Worm (Caenorhabditis elegans): ENCODE measurements around the gene Y66D12A.11.

The Y66D12A.11 gene

DNA sequence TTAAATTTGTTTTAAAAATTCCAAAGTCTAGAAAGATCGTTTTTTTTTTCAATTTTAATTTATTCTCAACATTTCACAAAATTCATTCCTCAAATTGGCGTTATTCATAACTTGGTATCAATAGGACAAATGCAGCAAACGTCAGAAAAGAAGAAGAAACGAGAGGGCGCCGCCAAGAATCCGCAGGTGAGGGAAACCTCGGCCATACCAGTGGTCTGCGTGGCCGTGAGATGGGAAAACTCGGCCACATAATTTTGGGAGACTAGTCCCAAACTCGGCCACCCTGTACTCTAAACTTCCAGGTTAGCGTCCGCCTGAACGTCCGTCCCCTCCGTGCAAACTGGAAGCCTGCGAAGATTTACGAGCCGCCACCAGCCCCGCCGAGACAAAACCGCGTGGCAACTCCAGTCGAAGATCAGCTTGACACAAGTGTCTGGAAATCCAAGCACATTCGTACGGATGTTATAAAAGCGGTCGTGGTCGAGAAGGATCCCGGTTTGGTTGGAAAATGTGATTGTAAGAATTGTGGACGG lies at the start of gene Y66D12A.11:
TSS of gene Y66D12A.11 (plus strand) at position 51 of the 533 bp plus-strand sequence.
- no peak for TF ChIP-seq pes-1 (GFP tag; IDR thresholded peaks at IDR 0.05)
- no peak for TF ChIP-seq ceh-36 (tag; optimal IDR thresholded peaks at IDR 0.05)
- no peak for TF ChIP-seq ceh-13 (GFP tag; optimal IDR thresholded peaks at IDR 0.05)
- TF ChIP-seq ama-1 (optimal IDR thresholded peaks at IDR 0.05), result no peak
- TF ChIP-seq F13C5.2 (tag; optimal IDR thresholded peaks at IDR 0.05), result no peak
- no peak for TF ChIP-seq B0310.2 (tag; optimal IDR thresholded peaks at IDR 0.05)
- TF ChIP-seq flt-1 (GFP tag; IDR thresholded peaks at IDR 0.05), result no peak

DNA sequence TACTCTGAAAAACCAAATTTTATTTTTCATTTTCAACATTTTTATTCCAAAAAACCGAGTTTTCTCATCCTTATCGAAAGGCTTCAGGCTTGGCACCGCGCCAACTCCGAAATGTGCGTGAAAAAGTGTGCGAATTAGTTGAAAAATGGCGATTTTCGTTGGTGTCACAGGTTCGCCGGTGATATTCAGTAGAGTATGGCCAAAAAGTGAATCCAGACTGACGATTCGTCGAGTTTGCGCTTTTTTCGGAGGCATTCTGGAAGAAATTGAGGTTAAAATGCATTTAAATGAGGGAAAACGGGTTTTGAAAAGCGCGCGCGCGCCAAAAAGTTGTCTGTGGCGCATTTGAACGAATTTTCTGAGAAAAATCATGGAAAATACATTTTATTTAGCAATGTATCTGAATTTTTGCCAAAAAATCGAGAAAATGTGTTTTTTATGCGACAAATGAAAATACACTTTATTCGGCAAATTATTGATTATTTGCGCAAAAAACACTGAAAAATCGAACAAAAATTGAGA lies 39.7 kb upstream of the Y66D12A.11 start, which contains the start of the genes Y66D12A.16 and such-1:
TSS of gene Y66D12A.16 (plus strand) at position 51 of the 522 bp plus-strand sequence.
TSS of gene such-1 (minus strand) at position 256 of the 522 bp plus-strand sequence.
- TF ChIP-seq tra-4 (tag; optimal IDR thresholded peaks at IDR 0.05), result no peak
- TF ChIP-seq hmbx-1 (tag; optimal IDR thresholded peaks at IDR 0.05), result no peak
- TF ChIP-seq flt-1 (GFP tag; IDR thresholded peaks at IDR 0.05), result no peak
- TF ChIP-seq hnd-1 (tag; optimal IDR thresholded peaks at IDR 0.05), result no peak
- no peak for TF ChIP-seq sea-1 (GFP tag; conservative IDR thresholded peaks at IDR 0.05)
- no peak for TF ChIP-seq aly-1 (tag; optimal IDR thresholded peaks at IDR 0.05)
- no peak for TF ChIP-seq F13C5.2 (tag; optimal IDR thresholded peaks at IDR 0.05)
- TF ChIP-seq tbx-11 (GFP tag; IDR thresholded peaks at IDR 0.05), result no peak
- TF ChIP-seq pes-1 (GFP tag; IDR thresholded peaks at IDR 0.05), result no peak

DNA sequence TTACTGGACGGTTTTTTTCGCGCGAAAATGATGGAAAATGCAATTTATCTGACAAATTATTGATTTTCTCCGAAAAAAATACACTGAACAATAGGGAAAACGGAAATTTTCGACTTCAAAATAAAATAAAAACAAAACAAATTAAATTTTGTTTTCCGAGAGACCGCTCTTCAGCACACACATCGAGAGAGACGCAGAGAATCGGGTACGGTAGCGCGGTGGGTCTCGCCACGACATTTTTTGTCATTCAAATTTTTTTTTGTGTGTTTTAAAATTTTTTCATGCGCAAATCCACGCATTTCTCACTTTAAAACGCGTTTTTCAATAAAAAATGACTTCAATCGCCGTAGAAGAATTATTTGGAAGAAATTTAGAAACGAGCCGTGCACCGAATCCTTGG lies 39.2 kb upstream of the Y66D12A.11 start:
- TF ChIP-seq aly-1 (tag; optimal IDR thresholded peaks at IDR 0.05) (no peak), hmbx-1 (tag; optimal IDR thresholded peaks at IDR 0.05) (no peak), ceh-36 (tag; optimal IDR thresholded peaks at IDR 0.05) (no peak), tbx-37 (GFP tag; conservative IDR thresholded peaks at IDR 0.05) (no peak), ama-1 (optimal IDR thresholded peaks at IDR 0.05) (no peak), pes-1 (GFP tag; IDR thresholded peaks at IDR 0.05) (no peak), flt-1 (GFP tag; IDR thresholded peaks at IDR 0.05) (no peak), hmg-4 (GFP tag; optimal IDR thresholded peaks at IDR 0.05) (no peak)

DNA sequence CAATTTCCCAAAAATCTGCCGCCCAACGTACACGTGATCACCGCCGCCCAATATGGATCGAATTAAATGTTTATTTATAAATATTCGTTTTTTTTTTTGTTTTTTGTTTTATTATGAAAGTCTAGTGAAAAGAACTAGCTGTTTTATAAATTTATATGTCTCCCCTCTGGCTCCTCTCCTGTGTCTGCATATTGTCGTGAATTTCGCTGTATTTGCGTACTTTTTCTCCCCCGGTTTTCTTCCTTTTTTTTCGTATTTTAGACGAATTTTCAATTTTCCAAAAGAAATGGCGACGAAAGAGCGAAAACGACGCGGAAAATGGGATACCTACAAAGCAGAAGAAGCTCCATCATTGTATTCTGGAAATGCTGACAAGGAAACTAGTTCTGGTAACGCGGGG lies 36.9 kb upstream of the Y66D12A.11 start, which contains the start of gene xpb-1:
TSS of gene xpb-1 (plus strand) at position 262 of the 400 bp plus-strand sequence.
- no peak for TF ChIP-seq F13C5.2 (tag; optimal IDR thresholded peaks at IDR 0.05)

DNA sequence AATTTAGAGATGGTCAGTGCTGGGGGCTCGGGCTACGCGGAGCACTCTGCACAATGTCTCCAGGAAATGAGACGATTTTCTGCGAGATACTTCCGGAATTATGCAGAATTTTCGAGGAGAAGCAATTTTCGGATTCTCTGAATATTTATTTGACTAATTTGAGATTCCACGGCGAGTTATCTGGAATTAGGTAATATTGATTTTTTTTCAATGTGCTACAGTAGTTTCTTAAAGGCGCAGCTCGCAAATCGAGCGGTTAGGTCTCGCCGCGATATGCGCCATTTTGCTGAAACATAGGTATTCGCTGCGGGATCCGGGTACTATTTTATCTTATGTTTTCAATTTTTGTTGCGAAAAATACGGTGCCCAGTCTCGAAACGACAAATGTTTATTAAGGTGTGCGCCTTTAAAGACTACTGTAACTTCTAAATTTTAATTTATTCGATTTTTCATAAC lies 28.6 kb upstream of the Y66D12A.11 start, which contains the start of gene nrps-1:
TSS of gene nrps-1 (plus strand) at position 51 of the 456 bp plus-strand sequence.
- TF ChIP-seq ceh-13 (GFP tag; optimal IDR thresholded peaks at IDR 0.05), result no peak
- TF ChIP-seq ceh-36 (tag; optimal IDR thresholded peaks at IDR 0.05), result no peak
- TF ChIP-seq hmg-4 (GFP tag; optimal IDR thresholded peaks at IDR 0.05), result no peak
- TF ChIP-seq aly-1 (tag; optimal IDR thresholded peaks at IDR 0.05), result no peak
- no peak for TF ChIP-seq scrt-1 (GFP tag; IDR thresholded peaks at IDR 0.05)
- no peak for TF ChIP-seq ets-7 (tag; optimal IDR thresholded peaks at IDR 0.05)
- no peak for TF ChIP-seq pes-1 (GFP tag; IDR thresholded peaks at IDR 0.05)
- no peak for TF ChIP-seq tbx-11 (GFP tag; IDR thresholded peaks at IDR 0.05)
- no peak for TF ChIP-seq hmbx-1 (tag; optimal IDR thresholded peaks at IDR 0.05)
- TF ChIP-seq tra-4 (tag; optimal IDR thresholded peaks at IDR 0.05), result no peak

DNA sequence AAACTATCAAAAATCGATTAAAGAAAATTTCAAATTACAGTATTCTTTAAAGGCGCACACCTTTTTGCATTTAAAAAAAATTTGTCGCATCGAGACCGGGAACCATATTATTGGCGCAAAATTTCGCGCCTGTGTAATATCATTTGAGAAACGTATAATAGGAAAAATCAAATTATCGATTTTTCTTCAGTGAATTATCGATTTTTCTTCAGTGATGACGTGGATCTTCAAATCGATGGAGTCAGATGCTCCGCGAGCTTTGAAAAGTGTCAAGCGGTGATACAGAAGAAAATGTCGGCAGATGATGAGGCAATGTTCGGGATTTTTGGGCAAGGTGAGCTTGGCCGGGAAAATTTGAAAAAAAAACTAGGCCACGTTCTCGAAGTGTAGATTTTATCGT lies 27.8 kb upstream of the Y66D12A.11 start:
- TF ChIP-seq ceh-13 (GFP tag; optimal IDR thresholded peaks at IDR 0.05) (no peak), hmbx-1 (tag; optimal IDR thresholded peaks at IDR 0.05) (no peak), hmg-4 (GFP tag; optimal IDR thresholded peaks at IDR 0.05) (no peak), aly-1 (tag; optimal IDR thresholded peaks at IDR 0.05) (no peak), B0310.2 (tag; optimal IDR thresholded peaks at IDR 0.05) (no peak), tbx-37 (GFP tag; conservative IDR thresholded peaks at IDR 0.05) (no peak), ama-1 (optimal IDR thresholded peaks at IDR 0.05) (no peak), ceh-36 (tag; optimal IDR thresholded peaks at IDR 0.05) (no peak), pes-1 (GFP tag; IDR thresholded peaks at IDR 0.05) (no peak), F13C5.2 (tag; optimal IDR thresholded peaks at IDR 0.05) (no peak), sea-1 (GFP tag; conservative IDR thresholded peaks at IDR 0.05) (no peak)

DNA sequence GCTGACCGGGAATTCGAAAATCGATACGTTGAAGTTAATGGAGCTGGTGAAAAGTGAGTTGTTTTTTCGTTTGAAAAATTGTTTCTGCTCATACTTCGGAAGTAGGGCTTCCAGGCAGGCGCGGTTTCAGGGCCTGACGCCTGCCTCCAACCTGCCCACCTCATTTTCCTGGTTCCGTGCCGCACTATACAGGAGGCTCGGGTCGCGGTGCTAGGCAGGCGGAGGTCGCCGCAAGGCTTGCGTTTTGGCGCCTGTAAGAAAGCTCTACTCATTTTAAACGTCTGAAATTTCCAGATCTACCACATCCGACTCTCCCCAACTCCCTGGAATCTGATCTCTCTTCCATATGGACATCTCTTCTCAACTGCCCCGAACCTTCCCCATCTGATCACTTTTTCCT lies 18.3 kb upstream of the Y66D12A.11 start:
- TF ChIP-seq flt-1 (GFP tag; IDR thresholded peaks at IDR 0.05), result no peak
- no peak for TF ChIP-seq scrt-1 (GFP tag; IDR thresholded peaks at IDR 0.05)
- no peak for TF ChIP-seq tbx-37 (GFP tag; conservative IDR thresholded peaks at IDR 0.05)
- no peak for TF ChIP-seq hnd-1 (tag; optimal IDR thresholded peaks at IDR 0.05)
- no peak for TF ChIP-seq ceh-13 (GFP tag; optimal IDR thresholded peaks at IDR 0.05)
- TF ChIP-seq tbx-11 (GFP tag; IDR thresholded peaks at IDR 0.05), result no peak
- no peak for TF ChIP-seq pes-1 (GFP tag; IDR thresholded peaks at IDR 0.05)
- TF ChIP-seq ama-1 (optimal IDR thresholded peaks at IDR 0.05), result no peak

DNA sequence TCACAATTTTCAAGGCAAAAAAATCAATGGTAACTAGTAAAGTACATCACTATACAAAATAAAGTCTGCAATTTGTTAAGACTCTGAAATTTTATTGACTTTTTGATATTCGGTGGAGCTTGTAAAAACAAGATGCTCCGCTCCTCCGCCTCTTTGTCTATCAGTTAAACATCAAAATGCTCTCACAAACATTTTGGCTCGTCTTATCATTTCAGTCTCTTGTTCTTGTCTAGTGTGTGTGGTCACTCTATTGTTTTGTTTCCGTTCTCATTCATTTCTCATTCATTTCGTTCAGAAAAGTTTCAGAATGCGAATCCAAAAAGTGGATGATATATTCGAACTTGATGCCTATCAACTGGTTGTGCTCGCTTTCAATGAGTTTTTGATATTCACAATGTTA lies 15.2 kb upstream of the Y66D12A.11 start, which contains the start of gene Y66D12A.13:
TSS of gene Y66D12A.13 (plus strand) at position 301 of the 400 bp plus-strand sequence.
- TF ChIP-seq scrt-1 (GFP tag; IDR thresholded peaks at IDR 0.05), result no peak

DNA sequence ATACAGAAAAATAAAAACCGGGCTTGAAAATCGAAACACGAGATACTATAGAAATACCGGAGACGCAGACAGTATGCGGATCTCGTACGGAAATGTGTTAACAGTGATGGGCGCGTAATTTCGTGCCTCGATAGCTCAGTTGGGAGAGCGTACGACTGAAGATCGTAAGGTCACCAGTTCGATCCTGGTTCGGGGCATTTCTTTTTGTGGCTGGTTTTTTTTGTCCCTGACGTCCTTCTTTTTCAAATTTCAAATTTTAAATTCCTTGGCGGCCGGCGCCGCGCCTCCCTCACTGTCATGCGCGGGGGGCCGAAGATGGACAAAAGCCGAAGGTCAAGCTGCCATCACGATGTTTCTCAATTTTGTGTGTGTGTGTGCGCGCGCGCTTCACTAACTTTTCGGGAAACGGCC lies 8.6 kb upstream of the Y66D12A.11 start:
- TF ChIP-seq hmg-4 (GFP tag; optimal IDR thresholded peaks at IDR 0.05) (no peak), ceh-36 (tag; optimal IDR thresholded peaks at IDR 0.05) (no peak), scrt-1 (GFP tag; IDR thresholded peaks at IDR 0.05) (0 out of 2 replicates have a peak, but pooled peaks have one; percentile 18), sea-1 (GFP tag; conservative IDR thresholded peaks at IDR 0.05) (0 out of 2 replicates have a peak, but pooled peaks have one; percentile 47)

Measured in whole organism, early embryonic.